Worm (Caenorhabditis elegans) whole organism, L3 larva: ENCODE data around the gene T24C4.5.
A peak's percentile ranks its signal among the peaks of the same experiment; 100 is the strongest.

Experiments used
- R02D3.7 ChIP-seq: fragments of 150-350 bp; optimal IDR thresholded peaks from 2 replicates; lab custom pipeline; 2014; ENCODE audit warnings: missing biosample characterization, missing genetic modification characterization
- aly-2 ChIP-seq: fragments of 150-350 bp; optimal IDR thresholded peaks from 2 replicates; lab custom pipeline; 2014; ENCODE audit warnings: missing biosample characterization, missing genetic modification characterization
- ama-1 ChIP-seq: fragments of 150-350 bp; optimal IDR thresholded peaks from 2 replicates; lab custom pipeline; 2018
- ceh-16 ChIP-seq: sonication (generic microtip); optimal IDR thresholded peaks from 2 replicates; lab custom pipeline; 2017; ENCODE audit warnings: missing biosample characterization, missing genetic modification characterization
- ceh-28 ChIP-seq: fragments of 150-350 bp; optimal IDR thresholded peaks from 2 replicates; lab custom pipeline; 2014; ENCODE audit warnings: missing biosample characterization, missing genetic modification reagents, missing genetic modification characterization
- ceh-82 ChIP-seq: fragments of 150-350 bp; optimal IDR thresholded peaks from 2 replicates; lab custom pipeline; 2014; ENCODE audit warnings: missing biosample characterization, missing genetic modification characterization
- ceh-9 ChIP-seq: sonication (generic microtip); optimal IDR thresholded peaks from 2 replicates; lab custom pipeline; 2018; ENCODE audit warnings: missing biosample characterization, missing genetic modification characterization
- daf-12 ChIP-seq: fragments of 150-350 bp; optimal IDR thresholded peaks from 2 replicates; lab custom pipeline; 2014; ENCODE audit warnings: missing biosample characterization, missing genetic modification reagents, missing genetic modification characterization
- egl-5 ChIP-seq: fragments of 150-350 bp; optimal IDR thresholded peaks from 2 replicates; lab custom pipeline; 2017; ENCODE audit warnings: missing biosample characterization, missing genetic modification reagents, missing genetic modification characterization, inconsistent platforms
- elt-1 ChIP-seq: fragments of 150-350 bp; optimal IDR thresholded peaks from 2 replicates; lab custom pipeline; 2014; ENCODE audit warnings: missing biosample characterization, missing genetic modification characterization
- elt-2 ChIP-seq: sonication (generic microtip); optimal IDR thresholded peaks from 2 replicates; lab custom pipeline; 2016; ENCODE audit warnings: missing genetic modification reagents, mild to moderate bottlenecking, missing genetic modification characterization, missing compliant biosample characterization
- elt-3 ChIP-seq, 3 experiments: fragments of 150-350 bp in 1 of 3; sonication (generic microtip) in 2 of 3; optimal IDR thresholded peaks; 2 replicates in 2 of 3; 4 replicates in 1 of 3; lab custom pipeline; 2014 to 2017; ENCODE audit warnings: missing biosample characterization in 3 of 3, missing genetic modification characterization in 3 of 3
- eor-1 ChIP-seq, 2 experiments: fragments of 150-350 bp; optimal IDR thresholded peaks; 2 replicates each; lab custom pipeline; 2014 to 2018; ENCODE audit warnings: missing biosample characterization in 2 of 2, missing genetic modification characterization in 2 of 2
- fkh-10 ChIP-seq: sonication (generic microtip); optimal IDR thresholded peaks from 2 replicates; lab custom pipeline; 2017; ENCODE audit warnings: missing biosample characterization, missing genetic modification reagents, missing genetic modification characterization
- fkh-2 ChIP-seq: fragments of 150-350 bp; optimal IDR thresholded peaks from 2 replicates; lab custom pipeline; 2014; ENCODE audit warnings: missing biosample characterization, missing genetic modification reagents, missing genetic modification characterization
- fos-1 ChIP-seq: fragments of 150-350 bp; optimal IDR thresholded peaks from 2 replicates; lab custom pipeline; 2014; ENCODE audit warnings: missing biosample characterization, missing genetic modification characterization
- hmg-11 ChIP-seq: sonication (generic microtip); optimal IDR thresholded peaks from 2 replicates; lab custom pipeline; 2016; ENCODE audit warnings: missing genetic modification characterization, missing compliant biosample characterization
- jun-1 ChIP-seq: fragments of 150-350 bp; optimal IDR thresholded peaks from 2 replicates; lab custom pipeline; 2014; ENCODE audit warnings: missing biosample characterization, missing genetic modification reagents, missing genetic modification characterization
- lin-15B ChIP-seq: fragments of 150-350 bp; optimal IDR thresholded peaks from 2 replicates; lab custom pipeline; 2014; ENCODE audit warnings: missing biosample characterization, missing genetic modification characterization
- lin-39 ChIP-seq: fragments of 150-350 bp; optimal IDR thresholded peaks from 2 replicates; lab custom pipeline; 2018; ENCODE audit warnings: missing biosample characterization, missing genetic modification reagents, missing genetic modification characterization
- lsy-12 ChIP-seq: sonication (generic microtip); optimal IDR thresholded peaks from 2 replicates; lab custom pipeline; 2016; ENCODE audit warnings: mild to moderate bottlenecking, missing genetic modification characterization, missing compliant biosample characterization
- mml-1 ChIP-seq: fragments of 150-350 bp; sonication (generic microtip); optimal IDR thresholded peaks from 3 replicates; lab custom pipeline; 2014; ENCODE audit warnings: missing biosample characterization, missing genetic modification characterization
- nfya-1 ChIP-seq: sonication (generic microtip); optimal IDR thresholded peaks from 2 replicates; lab custom pipeline; 2017; ENCODE audit warnings: missing genetic modification characterization, mild to moderate bottlenecking, missing compliant biosample characterization, antibody characterized with exemption, moderate library complexity; ENCODE audit not compliant: insufficient read depth
- nhr-11 ChIP-seq: fragments of 150-350 bp; optimal IDR thresholded peaks from 2 replicates; lab custom pipeline; 2014; ENCODE audit warnings: missing biosample characterization, missing genetic modification characterization
- nhr-12 ChIP-seq: fragments of 150-350 bp; optimal IDR thresholded peaks from 2 replicates; lab custom pipeline; 2014; ENCODE audit warnings: missing biosample characterization, missing genetic modification characterization
- nhr-23 ChIP-seq: fragments of 150-350 bp; optimal IDR thresholded peaks from 2 replicates; lab custom pipeline; 2014; ENCODE audit warnings: missing biosample characterization, missing genetic modification reagents, missing genetic modification characterization
- nhr-25 ChIP-seq: sonication (generic microtip); optimal IDR thresholded peaks from 2 replicates; lab custom pipeline; 2017; ENCODE audit warnings: missing biosample characterization, missing genetic modification characterization
- nhr-28 ChIP-seq: fragments of 150-350 bp; optimal IDR thresholded peaks from 2 replicates; lab custom pipeline; 2014; ENCODE audit warnings: missing biosample characterization, missing genetic modification characterization
- nhr-43 ChIP-seq: sonication (generic microtip); optimal IDR thresholded peaks from 2 replicates; lab custom pipeline; 2016; ENCODE audit warnings: mild to moderate bottlenecking, missing genetic modification characterization, missing compliant biosample characterization; ENCODE audit not compliant: poor library complexity, severe bottlenecking
- nhr-67 ChIP-seq: fragments of 150-350 bp; optimal IDR thresholded peaks from 2 replicates; lab custom pipeline; 2014; ENCODE audit warnings: missing biosample characterization, missing genetic modification characterization
- nhr-76 ChIP-seq: fragments of 150-350 bp; sonication (generic microtip); optimal IDR thresholded peaks from 5 replicates; lab custom pipeline; 2014; ENCODE audit warnings: missing biosample characterization, missing genetic modification characterization
- nhr-77 ChIP-seq: fragments of 150-350 bp; optimal IDR thresholded peaks from 2 replicates; lab custom pipeline; 2014; ENCODE audit warnings: missing biosample characterization, missing genetic modification characterization
- pha-4 ChIP-seq: fragments of 150-350 bp; optimal IDR thresholded peaks from 2 replicates; lab custom pipeline; 2014; ENCODE audit warnings: missing biosample characterization, missing genetic modification reagents, missing genetic modification characterization
- pqm-1 ChIP-seq: fragments of 150-350 bp; optimal IDR thresholded peaks from 2 replicates; lab custom pipeline; 2017; ENCODE audit warnings: missing biosample characterization, missing genetic modification characterization, inconsistent platforms
- skn-1 ChIP-seq: fragments of 150-350 bp; optimal IDR thresholded peaks from 2 replicates; lab custom pipeline; 2014; ENCODE audit warnings: missing biosample characterization, missing genetic modification characterization
- snpc-4 ChIP-seq: fragments of 150-350 bp; optimal IDR thresholded peaks from 2 replicates; lab custom pipeline; 2014; ENCODE audit warnings: missing biosample characterization, missing genetic modification characterization
- unc-39 ChIP-seq: sonication (generic microtip); optimal IDR thresholded peaks from 4 replicates; lab custom pipeline; 2017; ENCODE audit warnings: missing biosample characterization, missing genetic modification characterization
- unc-62 ChIP-seq: fragments of 150-350 bp; sonication (generic microtip); optimal IDR thresholded peaks from 4 replicates; lab custom pipeline; 2014; ENCODE audit warnings: missing biosample characterization, missing genetic modification reagents, missing genetic modification characterization
- zag-1 ChIP-seq: fragments of 150-350 bp; optimal IDR thresholded peaks from 2 replicates; lab custom pipeline; 2014; ENCODE audit warnings: missing biosample characterization, missing genetic modification characterization
- ztf-4 ChIP-seq: fragments of 150-350 bp; optimal IDR thresholded peaks from 2 replicates; lab custom pipeline; 2014; ENCODE audit warnings: missing biosample characterization, missing genetic modification characterization

Gene T24C4.5

DNA sequence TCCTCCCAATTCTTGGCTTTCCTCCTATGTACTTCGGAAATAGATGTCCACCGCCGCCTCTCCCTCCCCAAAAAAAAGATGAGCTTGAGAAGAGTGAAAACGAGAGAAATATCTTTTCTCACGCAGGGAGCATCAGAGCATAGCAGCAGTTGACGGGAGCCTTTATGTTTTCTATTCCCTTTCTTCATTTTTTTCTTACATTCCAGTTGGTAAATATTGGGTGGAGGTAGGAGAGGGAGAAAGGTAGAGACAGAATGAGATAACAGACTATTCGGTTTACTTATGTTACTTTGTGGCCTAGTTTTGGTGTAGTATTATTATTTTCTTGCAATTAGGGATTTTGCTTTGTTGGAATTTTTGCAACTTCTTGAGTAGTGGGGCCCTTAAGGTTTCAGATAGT lies 35.0 kb downstream of the T24C4.5 start:
- TF ChIP-seq daf-12 (no peak), pha-4 (tag; lab: Kevin White, UChicago) (peak; percentile 51)

DNA sequence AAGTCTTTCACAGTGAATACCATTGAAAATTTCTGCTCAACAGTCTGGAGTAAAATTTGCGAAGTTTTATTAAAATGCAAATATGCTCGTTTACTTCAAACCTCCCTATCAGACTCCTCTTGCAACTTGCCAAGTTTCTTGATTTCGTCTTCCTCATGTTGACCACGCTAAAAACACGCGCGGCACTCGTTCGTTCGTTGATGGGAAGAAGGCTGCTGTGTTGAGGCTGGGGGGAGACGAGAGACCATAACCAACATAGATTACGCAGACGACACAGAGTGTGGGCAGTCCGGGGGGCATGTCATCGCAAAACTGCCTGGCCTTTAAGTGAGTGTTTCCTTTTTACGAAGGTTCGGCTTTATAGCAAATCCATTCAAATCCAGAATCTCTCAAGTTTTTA lies 35.5 kb downstream of the T24C4.5 start:
- TF ChIP-seq nhr-43 (peak; percentile 43), fkh-10 (GFP tag; lab: Kevin White, UChicago) (no peak), eor-1 (tag; optimal IDR thresholded peaks at IDR 0.05; lab: Kevin White, UChicago) (no peak), lsy-12 (tag; lab: Kevin White, UChicago) (no peak), ceh-9 (tag; lab: Kevin White, UChicago) (no peak), pqm-1 (tag; lab: Kevin White, UChicago) (peak; percentile 37), ztf-4 (tag; lab: Kevin White, UChicago) (no peak), mml-1 (tag; lab: Kevin White, UChicago) (peak; percentile 88), nhr-11 (no peak), lin-15B (tag; lab: Kevin White, UChicago) (peak; percentile 27), lin-39 (tag; lab: Kevin White, UChicago) (no peak), pha-4 (tag; lab: Kevin White, UChicago) (peak; percentile 62), hmg-11 (tag; lab: Kevin White, UChicago) (no peak), ceh-28 (tag; lab: Kevin White, UChicago) (no peak), elt-1 (no peak), nhr-25 (tag; lab: Kevin White, UChicago) (no peak), nhr-28 (tag; lab: Kevin White, UChicago) (no peak), elt-2 (tag; lab: Kevin White, UChicago) (peak; percentile 16), aly-2 (tag; lab: Kevin White, UChicago) (no peak), fos-1 (tag; lab: Kevin White, UChicago) (no peak), snpc-4 (peak; percentile 24), nfya-1 (tag; lab: Kevin White, UChicago) (peak; percentile 57), ama-1 (lab: Kevin White, UChicago) (no peak), zag-1 (tag; lab: Kevin White, UChicago) (no peak)

DNA sequence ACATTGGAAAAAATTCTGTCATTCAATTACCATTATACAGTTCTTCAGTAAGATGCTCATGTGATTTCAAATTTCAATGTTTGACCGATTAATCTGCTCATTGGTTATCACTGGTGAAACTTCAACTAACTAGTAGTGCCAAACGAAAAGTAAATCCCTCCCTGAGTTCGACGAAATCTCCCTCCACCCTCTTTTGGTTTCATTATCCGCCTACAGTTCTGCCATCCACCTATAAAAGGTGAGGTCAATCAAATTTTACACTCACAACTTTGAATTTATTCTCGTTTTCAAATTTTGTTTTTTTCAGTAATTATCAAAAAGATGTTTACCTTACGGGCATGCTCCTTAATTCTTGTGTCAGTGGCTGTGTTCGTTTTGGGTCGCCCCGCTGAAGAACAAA lies 36.9 kb downstream of the T24C4.5 start, which contains the start of gene far-8:
TSS of gene far-8 (plus strand) at position 301 of the 400 bp plus-strand sequence.
- TF ChIP-seq jun-1 (tag; lab: Kevin White, UChicago) (no peak), nhr-76 (tag; lab: Kevin White, UChicago) (no peak), skn-1 (tag; lab: Kevin White, UChicago) (no peak), nhr-23 (tag; lab: Kevin White, UChicago) (no peak), ceh-82 (tag; lab: Kevin White, UChicago) (no peak), hmg-11 (tag; lab: Kevin White, UChicago) (no peak), lsy-12 (tag; lab: Kevin White, UChicago) (no peak), unc-39 (tag; lab: Kevin White, UChicago) (no peak), fkh-2 (tag; lab: Kevin White, UChicago) (no peak), nhr-67 (no peak), egl-5 (tag; lab: Kevin White, UChicago) (no peak), fos-1 (tag; lab: Kevin White, UChicago) (no peak), mml-1 (tag; lab: Kevin White, UChicago) (no peak), nhr-28 (tag; lab: Kevin White, UChicago) (no peak), elt-3 (tag; optimal IDR thresholded peaks at IDR 0.05; lab: Kevin White, UChicago) (no peak), R02D3.7 (tag; lab: Kevin White, UChicago) (no peak), nhr-25 (tag; lab: Kevin White, UChicago) (no peak), fkh-10 (GFP tag; lab: Kevin White, UChicago) (no peak), ceh-16 (tag; lab: Kevin White, UChicago) (no peak)

DNA sequence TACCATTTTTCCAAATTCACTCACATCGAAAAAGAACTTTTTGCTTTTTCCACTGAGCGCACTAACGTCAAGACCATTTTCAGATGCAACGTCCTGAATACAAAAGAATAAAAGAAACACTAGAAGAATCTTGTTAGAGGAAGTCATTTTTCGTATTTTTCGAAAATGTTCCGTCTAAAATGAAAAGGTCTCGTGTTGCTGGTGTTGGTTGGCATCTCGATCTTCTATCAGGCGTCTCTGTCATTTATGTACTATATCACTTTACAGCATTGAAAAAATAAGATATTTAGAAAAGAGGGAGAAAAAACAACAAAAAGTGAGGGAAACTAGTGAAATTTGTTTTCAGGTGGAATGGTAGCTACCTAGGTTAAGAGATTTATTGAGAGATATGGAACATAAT lies 38.4 kb downstream of the T24C4.5 start, which contains the start of gene K02F3.9:
TSS of gene K02F3.9 (minus strand) at position 190 of the 400 bp plus-strand sequence.
- TF ChIP-seq elt-2 (tag; lab: Kevin White, UChicago) (no peak), nhr-77 (no peak), aly-2 (tag; lab: Kevin White, UChicago) (no peak), pqm-1 (tag; lab: Kevin White, UChicago) (no peak), unc-62 (GFP tag; lab: Kevin White, UChicago) (no peak), pha-4 (tag; lab: Kevin White, UChicago) (no peak), ceh-28 (tag; lab: Kevin White, UChicago) (no peak), nhr-12 (tag; lab: Kevin White, UChicago) (no peak)
- TF ChIP-seq, all 47 proteins: peak for 0
